Worm (Caenorhabditis elegans) whole organism, L1 larva: Measurements from ENCODE around the gene hrpa-2.

ENCODE experiments used
- C04F5.9 ChIP-seq: sonication (generic microtip); optimal IDR thresholded peaks from 2 replicates; lab custom pipeline; 2016; ENCODE audit warnings: missing genetic modification characterization, missing compliant biosample characterization
- ama-1 ChIP-seq: fragments of 150-350 bp; optimal IDR thresholded peaks from 2 replicates; lab custom pipeline; 2014
- grh-1 ChIP-seq: fragments of 200-800 bp; sonication (Bioruptor generic); IDR thresholded peaks from 2 replicates; pipeline ENCODE4 v1.3.6; 2022; ENCODE audit warnings: missing genetic modification reagents, missing genetic modification characterization, missing compliant biosample characterization
- hlh-17 ChIP-seq: fragments of 200-800 bp; sonication (Bioruptor generic); optimal IDR thresholded peaks from 2 replicates; lab custom pipeline; 2018; ENCODE audit warnings: missing genetic modification characterization, mild to moderate bottlenecking, missing compliant biosample characterization, moderate library complexity, borderline replicate concordance
- jun-1 ChIP-seq: fragments of 150-350 bp; optimal IDR thresholded peaks from 2 replicates; lab custom pipeline; 2014; ENCODE audit warnings: missing biosample characterization, missing genetic modification reagents, missing genetic modification characterization
- lin-15B ChIP-seq: fragments of 150-350 bp; sonication (generic microtip); optimal IDR thresholded peaks from 3 replicates; lab custom pipeline; 2014; ENCODE audit warnings: missing biosample characterization, missing genetic modification characterization
- lin-39 ChIP-seq: fragments of 150-350 bp; optimal IDR thresholded peaks from 2 replicates; lab custom pipeline; 2014; ENCODE audit warnings: missing biosample characterization, missing genetic modification reagents, missing genetic modification characterization
- mef-2 ChIP-seq: fragments of 150-350 bp; optimal IDR thresholded peaks from 2 replicates; lab custom pipeline; 2014; ENCODE audit warnings: missing biosample characterization, missing genetic modification characterization
- nhr-12 ChIP-seq: sonication (generic microtip); optimal IDR thresholded peaks from 2 replicates; lab custom pipeline; 2017; ENCODE audit warnings: missing biosample characterization, missing genetic modification characterization
- nhr-76 ChIP-seq: sonication (generic microtip); optimal IDR thresholded peaks from 2 replicates; lab custom pipeline; 2017; ENCODE audit warnings: missing biosample characterization, missing genetic modification characterization
- pqm-1 ChIP-seq: sonication (generic microtip); optimal IDR thresholded peaks from 3 replicates; lab custom pipeline; 2017; ENCODE audit warnings: missing biosample characterization, missing genetic modification characterization
- snpc-4 ChIP-seq: fragments of 150-350 bp; optimal IDR thresholded peaks from 2 replicates; lab custom pipeline; 2014; ENCODE audit warnings: missing biosample characterization, missing genetic modification characterization
- unc-62 ChIP-seq: fragments of 150-350 bp; optimal IDR thresholded peaks from 2 replicates; lab custom pipeline; 2014; ENCODE audit warnings: missing biosample characterization, missing genetic modification reagents, missing genetic modification characterization
- unc-86 ChIP-seq: sonication (generic microtip); optimal IDR thresholded peaks from 2 replicates; lab custom pipeline; 2016; ENCODE audit warnings: missing genetic modification characterization, missing compliant biosample characterization

- TF ChIP-seq unc-62 (GFP tag; lab: Kevin White, UChicago) (no peak), pqm-1 (tag; lab: Kevin White, UChicago) (no peak), mef-2 (tag; lab: Kevin White, UChicago) (no peak), C04F5.9 (tag; lab: Kevin White, UChicago) (no peak), lin-15B (tag; lab: Kevin White, UChicago) (no peak), nhr-12 (no peak), hlh-17 (GFP tag; lab: Kevin White, UChicago) (no peak), nhr-76 (no peak), grh-1 (no peak), unc-86 (tag; lab: Kevin White, UChicago) (no peak), ama-1 (no peak), lin-39 (no peak), snpc-4 (tag; lab: Kevin White, UChicago) (no peak), jun-1 (no peak)
These were observed 47.4 kb downstream of the hrpa-2 start for ce11 chrX:5263585-5263984.
